Fruit fly (Drosophila melanogaster): ENCODE measurements around the gene Cpr78Cc.

The Cpr78Cc gene

DNA sequence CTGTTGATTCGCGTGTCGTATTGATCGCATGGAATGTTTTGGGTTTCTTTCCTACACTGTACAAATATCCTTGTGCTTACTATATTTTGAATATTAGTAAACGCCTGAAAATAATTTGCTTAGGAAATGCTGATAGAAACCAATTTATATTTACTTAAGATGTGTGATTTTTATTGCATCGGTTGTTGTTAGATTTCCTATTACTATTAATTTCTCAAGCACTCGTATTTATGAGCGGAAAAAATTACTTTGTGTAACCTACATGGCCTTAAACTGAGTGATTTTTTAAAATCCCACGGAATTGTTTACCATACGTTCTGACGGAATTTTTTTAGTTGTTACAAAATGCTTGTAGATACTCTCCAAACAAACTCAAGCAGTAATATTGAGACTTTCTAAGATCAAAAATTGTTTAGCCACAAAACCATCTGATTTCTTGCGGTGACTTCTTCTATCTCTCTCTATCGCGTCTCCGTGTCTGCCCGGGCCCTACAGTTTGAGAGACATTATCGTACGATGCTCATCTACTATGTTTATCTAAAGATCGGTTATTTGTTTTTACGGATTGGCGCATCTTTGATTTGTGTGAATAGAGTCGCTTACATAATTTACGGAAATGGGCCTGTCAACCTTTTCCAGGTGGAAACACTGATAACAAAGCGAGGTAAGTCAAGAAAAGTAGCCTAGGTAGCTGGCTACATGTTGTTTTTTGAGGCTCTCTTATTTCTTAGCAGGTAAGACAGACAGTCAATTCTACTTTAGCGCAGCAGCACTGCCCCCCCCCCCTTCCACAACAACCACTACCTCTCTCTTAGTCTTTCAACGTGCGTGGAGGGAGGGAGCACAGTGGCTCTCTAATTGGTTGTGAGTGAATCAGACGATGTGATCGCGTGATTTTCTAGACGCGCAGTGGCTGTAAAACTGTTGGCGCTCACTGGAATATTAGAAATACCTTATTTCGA, 23.8 kb upstream of the Cpr78Cc start (continued):
- peak; percentile 47 for TF ChIP-seq Hr3 (GFP tag; optimal IDR thresholded peaks at IDR 0.05)
- peak; percentile 43 for TF ChIP-seq bab2 (GFP tag; optimal IDR thresholded peaks at IDR 0.05)
- no peak for TF ChIP-seq yki (optimal IDR thresholded peaks at IDR 0.05)
- no peak for TF ChIP-seq CG6683 (GFP tag; optimal IDR thresholded peaks at IDR 0.05)
- TF ChIP-seq slou (GFP tag; optimal IDR thresholded peaks at IDR 0.05): no peak
- no peak for TF ChIP-seq CG42726 (GFP tag; IDR thresholded peaks at IDR 0.05; ENCODE audit: partially characterized antibody)
- peak; percentile 85 for TF ChIP-seq zf30C (GFP tag; optimal IDR thresholded peaks at IDR 0.05)
- TF ChIP-seq vnd (GFP tag; IDR thresholded peaks at IDR 0.05; ENCODE audit: partially characterized antibody): no peak
- TF ChIP-seq Sry-δ (GFP tag; optimal IDR thresholded peaks at IDR 0.05): peak; percentile 12
- peak; percentile 44 for TF ChIP-seq CG3838 (GFP tag; optimal IDR thresholded peaks at IDR 0.05)
- no peak for TF ChIP-seq rib (GFP tag; IDR thresholded peaks at IDR 0.05)
- TF ChIP-seq gfzf (GFP tag; optimal IDR thresholded peaks at IDR 0.05): no peak
- TF ChIP-seq CoRest (tag; optimal IDR thresholded peaks at IDR 0.05): peak; percentile 76
- peak; percentile 61 for TF ChIP-seq Bteb2 (GFP tag; optimal IDR thresholded peaks at IDR 0.05)
- TF ChIP-seq CG2116 (GFP tag; optimal IDR thresholded peaks at IDR 0.05): peak; percentile 24
- TF ChIP-seq knrl (GFP tag; IDR thresholded peaks at IDR 0.05; ENCODE audit: partially characterized antibody): no peak; the same call in 2 of the 3 replicates
- TF ChIP-seq D19A (tag; optimal IDR thresholded peaks at IDR 0.05): peak; percentile 53
- peak; percentile 75 for TF ChIP-seq CG12104 (GFP tag; optimal IDR thresholded peaks at IDR 0.05)
- no peak for TF ChIP-seq Elba2 (GFP tag; optimal IDR thresholded peaks at IDR 0.05)
- no peak for TF ChIP-seq eyg (GFP tag; optimal IDR thresholded peaks at IDR 0.05)

dm6 chr3L:21277897-21278530, 22.4 kb upstream of the Cpr78Cc start:
- TF ChIP-seq CG11696 (GFP tag; IDR thresholded peaks at IDR 0.05) (0 out of 2 replicates have a peak, but pooled peaks have one; percentile 12), CG3995 (GFP tag; optimal IDR thresholded peaks at IDR 0.05) (no peak), gt (GFP tag; IDR thresholded peaks at IDR 0.05) (no peak), CG14965 (GFP tag; optimal IDR thresholded peaks at IDR 0.05; ENCODE audit: borderline replicate concordance) (no peak), CG17802 (tag; optimal IDR thresholded peaks at IDR 0.05) (no peak), GATAe (GFP tag; conservative IDR thresholded peaks at IDR 0.05) (peak; percentile 13; the same call in 1 of the 2 replicates), HLHmδ (GFP tag; optimal IDR thresholded peaks at IDR 0.05) (no peak), BtbVII (GFP tag; optimal IDR thresholded peaks at IDR 0.05) (peak; percentile 19), Hey (tag; optimal IDR thresholded peaks at IDR 0.05) (peak; percentile 18), Med (GFP tag) (peak; percentile 69), salm (tag; optimal IDR thresholded peaks at IDR 0.05) (no peak), CG32767 (GFP tag; IDR thresholded peaks at IDR 0.05) (no peak), chinmo (GFP tag; IDR thresholded peaks at IDR 0.05; ENCODE audit: partially characterized antibody) (0 out of 4 replicates have a peak, but pooled peaks have one; percentile 6), sug (tag; optimal IDR thresholded peaks at IDR 0.05) (peak; percentile 51), fd102C (GFP tag; optimal IDR thresholded peaks at IDR 0.05) (no peak), CG11723 (GFP tag; optimal IDR thresholded peaks at IDR 0.05) (no peak), az2 (GFP tag; optimal IDR thresholded peaks at IDR 0.05) (no peak), unc-4 (GFP tag; IDR thresholded peaks at IDR 0.05; ENCODE audit: partially characterized antibody) (no peak), sqz (GFP tag; optimal IDR thresholded peaks at IDR 0.05) (no peak), CG18599 (GFP tag; optimal IDR thresholded peaks at IDR 0.05) (peak; percentile 21), cwo (GFP tag; optimal IDR thresholded peaks at IDR 0.05) (peak; percentile 9), vnd (GFP tag; IDR thresholded peaks at IDR 0.05; ENCODE audit: partially characterized antibody) (0 out of 3 replicates have a peak, but pooled peaks have one; percentile 19), CG1529 (GFP tag; optimal IDR thresholded peaks at IDR 0.05) (no peak), D (optimal IDR thresholded peaks at IDR 0.05) (no peak), D (GFP tag; optimal IDR thresholded peaks at IDR 0.05) (no peak), CG31388 (GFP tag; optimal IDR thresholded peaks at IDR 0.05) (no peak), Dref (GFP tag; IDR thresholded peaks at IDR 0.05) (no peak)
